Worm (Caenorhabditis elegans) whole organism, L2 larva: ENCODE measurements around the gene cdh-7.
A peak's percentile ranks its signal among the peaks of the same experiment; 100 is the strongest.

Source experiments
- ZK546.5 ChIP-seq: sonication (generic microtip); optimal IDR thresholded peaks from 2 replicates; lab custom pipeline; 2017; ENCODE audit warnings: missing biosample characterization, missing genetic modification characterization
- lin-11 ChIP-seq: fragments of 150-350 bp; sonication (generic microtip); optimal IDR thresholded peaks from 2 replicates; lab custom pipeline; 2014; ENCODE audit warnings: missing biosample characterization, missing genetic modification characterization, inconsistent platforms, mixed read lengths
- lin-13 ChIP-seq: fragments of 150-350 bp; optimal IDR thresholded peaks from 2 replicates; lab custom pipeline; 2014; ENCODE audit warnings: missing biosample characterization, missing genetic modification reagents, missing genetic modification characterization
- mdl-1 ChIP-seq, 2 experiments: fragments of 150-350 bp in 1 of 2; sonication (generic microtip) in 1 of 2; optimal IDR thresholded peaks; 2 replicates each; lab custom pipeline; 2017; ENCODE audit warnings: missing biosample characterization in 2 of 2, missing genetic modification characterization in 2 of 2
- nhr-10 ChIP-seq: sonication (generic microtip); optimal IDR thresholded peaks from 2 replicates; lab custom pipeline; 2017; ENCODE audit warnings: missing biosample characterization, missing genetic modification characterization
- nhr-21 ChIP-seq: fragments of 150-350 bp; optimal IDR thresholded peaks from 2 replicates; lab custom pipeline; 2014; ENCODE audit warnings: missing biosample characterization, missing genetic modification characterization
- nhr-237 ChIP-seq: fragments of 150-350 bp; optimal IDR thresholded peaks from 2 replicates; lab custom pipeline; 2014; ENCODE audit warnings: missing biosample characterization, missing genetic modification characterization
- nhr-77 ChIP-seq: fragments of 150-350 bp; optimal IDR thresholded peaks from 2 replicates; lab custom pipeline; 2014; ENCODE audit warnings: missing biosample characterization, missing genetic modification characterization
- unc-39 ChIP-seq: fragments of 150-350 bp; optimal IDR thresholded peaks from 2 replicates; lab custom pipeline; 2014; ENCODE audit warnings: missing biosample characterization, missing genetic modification characterization
- unc-62 ChIP-seq: fragments of 150-350 bp; optimal IDR thresholded peaks from 2 replicates; lab custom pipeline; 2014; ENCODE audit warnings: missing biosample characterization, missing genetic modification reagents, missing genetic modification characterization
- zag-1 ChIP-seq: fragments of 150-350 bp; optimal IDR thresholded peaks from 2 replicates; lab custom pipeline; 2014; ENCODE audit warnings: missing biosample characterization, missing genetic modification characterization
- ztf-11 ChIP-seq: sonication (generic microtip); optimal IDR thresholded peaks from 2 replicates; lab custom pipeline; 2017; ENCODE audit warnings: missing biosample characterization, missing genetic modification characterization
- ztf-4 ChIP-seq: fragments of 150-350 bp; optimal IDR thresholded peaks from 2 replicates; lab custom pipeline; 2014; ENCODE audit warnings: missing biosample characterization, missing genetic modification characterization

- TF ChIP-seq ztf-11 (tag; lab: Kevin White, UChicago) (no peak), nhr-21 (tag; lab: Kevin White, UChicago) (peak; percentile 70), ZK546.5 (tag; lab: Kevin White, UChicago) (no peak), unc-39 (tag; lab: Kevin White, UChicago) (no peak), ztf-4 (tag; lab: Kevin White, UChicago) (peak; percentile 38), nhr-77 (tag; lab: Kevin White, UChicago) (peak; percentile 51), lin-13 (peak; percentile 42), lin-11 (tag; lab: Kevin White, UChicago) (no peak), zag-1 (no peak), unc-62 (no peak), nhr-10 (tag; lab: Kevin White, UChicago) (no peak), mdl-1 (tag; optimal IDR thresholded peaks at IDR 0.05; lab: Kevin White, UChicago) (peak in 1 of 2 experiments; percentile 15), nhr-237 (tag; lab: Kevin White, UChicago) (no peak)
Measured at ce11 chrII:14822419-14822818, 20.6 kb upstream of the cdh-7 start.
